Fruit fly (Drosophila melanogaster) whole organism, embryonic: ENCODE data around the gene Iru.
A peak's percentile ranks its signal among the peaks of the same experiment; 100 is the strongest.

Experiments
- Adf1 ChIP-seq: fragments of 200-800 bp; sonication (Bioruptor generic); IDR thresholded peaks from 2 replicates; pipeline ENCODE4 v1.3.6; 2022; ENCODE audit warnings: missing biosample characterization, missing genetic modification characterization
- Bgb ChIP-seq: fragments of 200-800 bp; sonication (Bioruptor generic); IDR thresholded peaks from 2 replicates; pipeline ENCODE4 v1.3.6; 2022; ENCODE audit warnings: missing biosample characterization, missing genetic modification characterization; ENCODE audit not compliant: partially characterized antibody
- CG11560 ChIP-seq: fragments of 200-800 bp; sonication (Bioruptor generic); IDR thresholded peaks from 3 replicates; pipeline ENCODE4 v1.3.6; 2022; ENCODE audit warnings: missing biosample characterization, missing genetic modification characterization
- CG12769 ChIP-seq: fragments of 200-800 bp; sonication (Bioruptor generic); optimal IDR thresholded peaks from 2 replicates; lab custom pipeline; 2019; ENCODE audit warnings: missing biosample characterization, mild to moderate bottlenecking, missing genetic modification characterization, moderate library complexity
- CG14441 ChIP-seq: fragments of 200-800 bp; sonication (Bioruptor generic); IDR thresholded peaks from 2 replicates; pipeline ENCODE4 v1.3.6; 2022; ENCODE audit warnings: missing biosample characterization, missing genetic modification characterization
- CG15696 ChIP-seq: fragments of 200-800 bp; sonication (Bioruptor generic); optimal IDR thresholded peaks from 2 replicates; lab custom pipeline; 2019; ENCODE audit warnings: missing biosample characterization, mild to moderate bottlenecking, missing genetic modification characterization, moderate library complexity
- CG1602 ChIP-seq: fragments of 200-800 bp; sonication (Bioruptor generic); optimal IDR thresholded peaks from 3 replicates; lab custom pipeline; 2016; ENCODE audit warnings: missing biosample characterization, missing genetic modification characterization
- CG1603 ChIP-seq: fragments of 200-800 bp; sonication (Bioruptor generic); optimal IDR thresholded peaks from 2 replicates; lab custom pipeline; 2019; ENCODE audit warnings: missing biosample characterization, mild to moderate bottlenecking, missing genetic modification characterization, moderate library complexity
- CG17186 ChIP-seq: fragments of 200-800 bp; sonication (Bioruptor generic); optimal IDR thresholded peaks from 3 replicates; lab custom pipeline; 2017; ENCODE audit warnings: missing biosample characterization, missing genetic modification reagents, missing genetic modification characterization
- CG1832 ChIP-seq: fragments of 200-800 bp; sonication (Bioruptor generic); optimal IDR thresholded peaks from 2 replicates; lab custom pipeline; 2017; ENCODE audit warnings: missing biosample characterization, mild to moderate bottlenecking, missing genetic modification characterization, inconsistent platforms
- CG18764 ChIP-seq: fragments of 200-800 bp; sonication (Bioruptor generic); optimal IDR thresholded peaks from 3 replicates; lab custom pipeline; 2016; ENCODE audit warnings: missing biosample characterization, missing genetic modification characterization
- CG31224 ChIP-seq: fragments of 200-800 bp; sonication (Bioruptor generic); IDR thresholded peaks from 2 replicates; pipeline ENCODE4 v1.3.6; 2022; ENCODE audit warnings: missing biosample characterization, missing genetic modification characterization
- CG31388 ChIP-seq: fragments of 200-800 bp; sonication (Bioruptor generic); optimal IDR thresholded peaks from 2 replicates; lab custom pipeline; 2016; ENCODE audit warnings: missing biosample characterization, missing genetic modification characterization
- CG32772 ChIP-seq: fragments of 200-800 bp; sonication (Bioruptor generic); IDR thresholded peaks from 2 replicates; pipeline ENCODE4 v1.3.6; 2022; ENCODE audit warnings: missing biosample characterization, missing genetic modification characterization
- CG3281 ChIP-seq: fragments of 200-800 bp; sonication (Bioruptor generic); optimal IDR thresholded peaks from 3 replicates; lab custom pipeline; 2017; ENCODE audit warnings: missing biosample characterization, mild to moderate bottlenecking, missing genetic modification characterization
- CG34224 ChIP-seq: fragments of 200-800 bp; sonication (Bioruptor generic); IDR thresholded peaks from 3 replicates; pipeline ENCODE4 v1.3.6; 2022; ENCODE audit warnings: missing biosample characterization, missing genetic modification characterization; ENCODE audit not compliant: partially characterized antibody
- CG5953 ChIP-seq: fragments of 200-800 bp; sonication (Bioruptor generic); IDR thresholded peaks from 2 replicates; pipeline ENCODE4 v1.3.6; 2022; ENCODE audit warnings: missing biosample characterization, missing genetic modification characterization
- CG7928 ChIP-seq: fragments of 200-800 bp; sonication (Bioruptor generic); optimal IDR thresholded peaks from 2 replicates; lab custom pipeline; 2017; ENCODE audit warnings: missing biosample characterization, mild to moderate bottlenecking, missing genetic modification characterization
- CG8944 ChIP-seq: fragments of 200-800 bp; sonication (Bioruptor generic); optimal IDR thresholded peaks from 3 replicates; lab custom pipeline; 2016; ENCODE audit warnings: missing biosample characterization, missing genetic modification characterization
- GATAe ChIP-seq: fragments of 200-800 bp; sonication (Bioruptor generic); conservative IDR thresholded peaks from 2 replicates; pipeline ENCODE4 v1.3.6; 2022; ENCODE audit warnings: missing biosample characterization, missing genetic modification characterization
- Hand ChIP-seq: fragments of 200-800 bp; sonication (Bioruptor generic); optimal IDR thresholded peaks from 2 replicates; lab custom pipeline; 2017; ENCODE audit warnings: mild to moderate bottlenecking, missing biosample characterization, missing genetic modification reagents, missing genetic modification characterization
- HmgZ ChIP-seq: fragments of 200-800 bp; sonication (Bioruptor generic); optimal IDR thresholded peaks from 2 replicates; lab custom pipeline; 2018; ENCODE audit warnings: missing biosample characterization, mild to moderate bottlenecking, missing genetic modification characterization
- MESR4 ChIP-seq: fragments of 200-800 bp; sonication (Bioruptor generic); optimal IDR thresholded peaks from 2 replicates; lab custom pipeline; 2018; ENCODE audit warnings: missing biosample characterization, mild to moderate bottlenecking, missing genetic modification characterization, moderate library complexity
- Pdp1 ChIP-seq, 2 experiments: fragments of 200-800 bp; sonication (Bioruptor generic); optimal IDR thresholded peaks; 3 replicates each; lab custom pipeline; 2016; ENCODE audit warnings: missing biosample characterization in 2 of 2, missing genetic modification characterization in 2 of 2, mild to moderate bottlenecking in 1 of 2, moderate library complexity in 1 of 2
- Stat92E ChIP-seq, 3 experiments: fragments of >200 bp in 2 of 3; fragments of 200-800 bp in 1 of 3; sonication (Bioruptor generic) in 1 of 3; optimal IDR thresholded peaks; 2 replicates each; lab custom pipeline; 2017 to 2019; ENCODE audit warnings: missing biosample characterization in 3 of 3, missing genetic modification characterization in 3 of 3, mild to moderate bottlenecking in 1 of 3, moderate library complexity in 1 of 3
- Xrp1 ChIP-seq: fragments of 200-800 bp; sonication (Bioruptor generic); IDR thresholded peaks from 2 replicates; pipeline ENCODE4 v1.3.6; 2022; ENCODE audit warnings: missing biosample characterization, missing genetic modification characterization
- YL-1 ChIP-seq: fragments of 200-800 bp; sonication (Bioruptor generic); optimal IDR thresholded peaks from 3 replicates; lab custom pipeline; 2017; ENCODE audit warnings: missing biosample characterization, mild to moderate bottlenecking, missing genetic modification characterization
- ara ChIP-seq: fragments of 200-800 bp; sonication (Bioruptor generic); IDR thresholded peaks from 2 replicates; pipeline ENCODE4 v1.3.6; 2022; ENCODE audit warnings: missing biosample characterization, missing genetic modification characterization
- ase ChIP-seq: fragments of 200-800 bp; sonication (Bioruptor generic); IDR thresholded peaks from 3 replicates; pipeline ENCODE4 v1.3.6; 2022; ENCODE audit warnings: missing biosample characterization, missing genetic modification characterization
- ato ChIP-seq: fragments of 200-800 bp; sonication (Bioruptor generic); IDR thresholded peaks from 2 replicates; pipeline ENCODE4 v1.3.6; 2022; ENCODE audit warnings: missing biosample characterization, missing genetic modification characterization; ENCODE audit not compliant: partially characterized antibody
- caup ChIP-seq: fragments of 200-800 bp; sonication (Bioruptor generic); optimal IDR thresholded peaks from 3 replicates; lab custom pipeline; 2017; ENCODE audit warnings: missing biosample characterization, mild to moderate bottlenecking, missing genetic modification characterization, moderate library complexity; ENCODE audit not compliant: severe bottlenecking
- fd102C ChIP-seq: fragments of 200-800 bp; sonication (Bioruptor generic); optimal IDR thresholded peaks from 2 replicates; lab custom pipeline; 2018; ENCODE audit warnings: missing biosample characterization, mild to moderate bottlenecking, missing genetic modification characterization, moderate library complexity
- ftz-f1 ChIP-seq: fragments of 200-800 bp; sonication (Bioruptor generic); optimal IDR thresholded peaks from 2 replicates; lab custom pipeline; 2016; ENCODE audit warnings: missing biosample characterization, missing genetic modification characterization
- hkb ChIP-seq, 2 experiments: fragments of 200-800 bp in 1 of 2; fragments of >200 bp in 1 of 2; sonication (Bioruptor generic) in 1 of 2; IDR thresholded peaks in 1 of 2; optimal IDR thresholded peaks in 1 of 2; 2 replicates each; pipeline versions ENCODE4 v1.3.6 to Lab custom; 2017 to 2022; ENCODE audit warnings: missing biosample characterization in 1 of 2, missing genetic modification characterization in 1 of 2
- jigr1 ChIP-seq: fragments of 200-800 bp; sonication (Bioruptor generic); IDR thresholded peaks from 3 replicates; pipeline ENCODE4 v1.3.6; 2022; ENCODE audit warnings: missing biosample characterization, missing genetic modification characterization
- jumu ChIP-seq: fragments of 200-800 bp; sonication (Bioruptor generic); optimal IDR thresholded peaks from 3 replicates; lab custom pipeline; 2016; ENCODE audit warnings: missing biosample characterization, missing genetic modification characterization
- lmd ChIP-seq: fragments of 200-800 bp; sonication (Bioruptor generic); IDR thresholded peaks from 2 replicates; pipeline ENCODE4 v1.3.6; 2022; ENCODE audit warnings: missing biosample characterization, missing genetic modification characterization
- maf-S ChIP-seq: fragments of 200-800 bp; sonication (Bioruptor generic); optimal IDR thresholded peaks from 2 replicates; lab custom pipeline; 2016; ENCODE audit warnings: missing biosample characterization, missing genetic modification characterization
- nmo ChIP-seq: fragments of 200-800 bp; sonication (Bioruptor generic); optimal IDR thresholded peaks from 2 replicates; lab custom pipeline; 2018; ENCODE audit warnings: missing biosample characterization, mild to moderate bottlenecking, missing genetic modification characterization, moderate library complexity
- phol ChIP-seq: fragments of 200-800 bp; sonication (Bioruptor generic); optimal IDR thresholded peaks from 3 replicates; lab custom pipeline; 2018; ENCODE audit warnings: missing biosample characterization, mild to moderate bottlenecking, missing genetic modification characterization, moderate library complexity
- pnt ChIP-seq: fragments of 200-800 bp; sonication (Bioruptor generic); optimal IDR thresholded peaks from 3 replicates; lab custom pipeline; 2016; ENCODE audit warnings: missing biosample characterization, missing genetic modification characterization
- sc ChIP-seq, 3 experiments: fragments of >200 bp in 2 of 3; fragments of 200-800 bp in 1 of 3; sonication (Bioruptor generic) in 1 of 3; optimal IDR thresholded peaks; 2 replicates in 2 of 3; 3 replicates in 1 of 3; lab custom pipeline; 2017; ENCODE audit warnings: mild to moderate bottlenecking in 1 of 3, missing biosample characterization in 1 of 3, missing genetic modification characterization in 1 of 3, missing genetic modification reagents in 1 of 3
- scrt ChIP-seq: fragments of 200-800 bp; sonication (Bioruptor generic); optimal IDR thresholded peaks from 2 replicates; lab custom pipeline; 2018; ENCODE audit warnings: missing biosample characterization, mild to moderate bottlenecking, missing genetic modification characterization, moderate library complexity
- sens ChIP-seq: fragments of 200-800 bp; sonication (Bioruptor generic); peaks from one replicate; lab custom pipeline; 2016; ENCODE audit warnings: missing biosample characterization, missing genetic modification characterization
- so ChIP-seq: fragments of 200-800 bp; sonication (Bioruptor generic); IDR thresholded peaks from 3 replicates; pipeline ENCODE4 v1.3.6; 2022; ENCODE audit warnings: missing biosample characterization, missing genetic modification characterization
- tll ChIP-seq, 2 experiments: fragments of 200-800 bp in 1 of 2; fragments of >200 bp in 1 of 2; sonication (Bioruptor generic) in 1 of 2; optimal IDR thresholded peaks; 2 replicates each; lab custom pipeline; 2017 to 2019; ENCODE audit warnings: missing biosample characterization in 2 of 2, missing genetic modification characterization in 2 of 2, mild to moderate bottlenecking in 1 of 2, moderate library complexity in 1 of 2
- ttk ChIP-seq: fragments of 200-800 bp; sonication (Bioruptor generic); IDR thresholded peaks from 2 replicates; pipeline ENCODE4 v2.1.2; 2022; ENCODE audit warnings: missing biosample characterization, missing genetic modification characterization
- zf30C ChIP-seq: fragments of 200-800 bp; sonication (Bioruptor generic); optimal IDR thresholded peaks from 3 replicates; lab custom pipeline; 2018; ENCODE audit warnings: missing biosample characterization, mild to moderate bottlenecking, missing genetic modification characterization

Gene Iru

dm6 chr3R:9013765-9014380, 7.6 kb downstream of the Iru start (continued):
- peak; percentile 47 for TF ChIP-seq CG8944 (GFP tag; lab: Kevin White, UChicago)
- TF ChIP-seq phol (tag; lab: Kevin White, UChicago) = peak; percentile 47
- peak; percentile 93 for TF ChIP-seq sens (GFP tag; lab: Kevin White, UChicago)
- TF ChIP-seq Stat92E (GFP tag; optimal IDR thresholded peaks at IDR 0.05; lab: Kevin White, UChicago) = no peak
- no peak for TF ChIP-seq fd102C
- TF ChIP-seq CG1603 = peak; percentile 70
- no peak for TF ChIP-seq jigr1 (GFP tag; lab: Robert Waterston, UW)
- TF ChIP-seq CG17186 (GFP tag; lab: Kevin White, UChicago) = peak; percentile 35
- no peak for TF ChIP-seq ara (GFP tag; lab: Robert Waterston, UW)
- peak; percentile 71 for TF ChIP-seq ftz-f1
- no peak for TF ChIP-seq zf30C
- TF ChIP-seq Xrp1 = 0 out of 2 replicates have a peak, but pooled peaks have one; percentile 42
- peak; percentile 31 for TF ChIP-seq caup (GFP tag; lab: Kevin White, UChicago)
- TF ChIP-seq Hand = no peak
- no peak for TF ChIP-seq CG12769
- no peak for TF ChIP-seq CG31224 (GFP tag; lab: Robert Waterston, UW)
- no peak for TF ChIP-seq CG34224 (GFP tag; lab: Robert Waterston, UW)
- TF ChIP-seq Adf1 (GFP tag; lab: Robert Waterston, UW) = peak; percentile 42; the same call in 1 of the 2 replicates
- TF ChIP-seq CG31388 = no peak
- TF ChIP-seq ttk (GFP tag; lab: Robert Waterston, UW) = no peak
- peak; percentile 71 for TF ChIP-seq MESR4
- TF ChIP-seq HmgZ (tag; lab: Kevin White, UChicago) = peak; percentile 76
- peak; percentile 40; the same call in 1 of the 3 replicates for TF ChIP-seq so (GFP tag; lab: Robert Waterston, UW)
- TF ChIP-seq CG3281 (GFP tag; lab: Kevin White, UChicago) = peak; percentile 57
- TF ChIP-seq CG14441 (GFP tag; lab: Robert Waterston, UW) = no peak
- no peak for TF ChIP-seq CG1602
- no peak for TF ChIP-seq Bgb (GFP tag; lab: Robert Waterston, UW)
- TF ChIP-seq Pdp1 (GFP tag; optimal IDR thresholded peaks at IDR 0.05; lab: Kevin White, UChicago) = peak; percentile 61 to 95
- TF ChIP-seq nmo (GFP tag; lab: Kevin White, UChicago) = peak; percentile 45
- no peak for TF ChIP-seq ato (GFP tag; lab: Robert Waterston, UW)
- peak; percentile 4 for TF ChIP-seq CG7928 (GFP tag; lab: Kevin White, UChicago)
- no peak for TF ChIP-seq CG1832 (GFP tag; lab: Kevin White, UChicago)
- no peak for TF ChIP-seq tll (GFP tag; optimal IDR thresholded peaks at IDR 0.05; lab: Kevin White, UChicago)
- no peak for TF ChIP-seq CG5953 (GFP tag; lab: Robert Waterston, UW)
- no peak for TF ChIP-seq CG18764 (GFP tag; lab: Kevin White, UChicago)
- no peak for TF ChIP-seq CG32772 (GFP tag; lab: Robert Waterston, UW)
- TF ChIP-seq YL-1 (GFP tag; lab: Kevin White, UChicago) = peak; percentile 89
- peak; percentile 65 for TF ChIP-seq maf-S
- no peak for TF ChIP-seq CG11560
- TF ChIP-seq jumu (GFP tag; lab: Kevin White, UChicago) = peak; percentile 49
- TF ChIP-seq GATAe = no peak
- TF ChIP-seq hkb (optimal IDR thresholded peaks at IDR 0.05; lab: Kevin White, UChicago) = peak; percentile 33
- TF ChIP-seq hkb (GFP tag; IDR thresholded peaks at IDR 0.05; lab: Robert Waterston, UW) = 0 out of 2 replicates have a peak, but pooled peaks have one; percentile 12
- TF ChIP-seq ase (GFP tag; lab: Robert Waterston, UW) = no peak
- TF ChIP-seq scrt (GFP tag; lab: Kevin White, UChicago) = no peak
- no peak for TF ChIP-seq CG15696 (tag; lab: Kevin White, UChicago)
- peak; percentile 45 for TF ChIP-seq pnt
- no peak for TF ChIP-seq sc (optimal IDR thresholded peaks at IDR 0.05; lab: Kevin White, UChicago)
- TF ChIP-seq sc (GFP tag; optimal IDR thresholded peaks at IDR 0.05; lab: Kevin White, UChicago) = no peak
- no peak; the same call in 1 of the 2 replicates for TF ChIP-seq lmd
